Fruit fly (Drosophila melanogaster): Measurements from ENCODE around the gene capt.

The capt gene

DNA sequence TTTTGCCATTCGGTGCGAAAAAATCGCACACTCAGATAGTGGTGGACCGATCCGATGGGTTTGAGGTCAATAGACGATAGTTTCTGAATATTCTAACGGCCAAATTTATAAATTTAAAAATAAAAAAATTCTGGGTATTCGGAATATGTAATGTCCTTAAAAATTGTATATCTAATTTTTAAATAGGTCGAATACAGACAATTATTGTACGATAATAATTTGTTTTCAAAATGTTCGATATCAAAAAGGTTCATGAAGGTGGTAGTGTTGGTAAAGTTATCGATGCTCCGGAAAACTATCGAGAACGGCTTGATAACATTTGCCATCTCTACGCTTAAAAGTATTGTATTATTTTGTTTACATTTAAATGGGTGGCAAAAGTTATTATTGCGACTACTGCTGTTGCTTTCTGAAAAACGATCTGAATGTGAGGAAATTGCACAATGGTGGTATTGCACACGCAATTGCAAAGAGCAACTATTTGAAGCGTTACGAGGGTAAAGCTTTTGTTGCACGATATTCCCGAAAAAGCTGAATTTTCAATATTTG is 11.9 kb upstream of the capt start, which contains the start of the genes CG31922 and Plap (continued):
- no peak for TF ChIP-seq CG30431 (GFP tag; optimal IDR thresholded peaks at IDR 0.05)
- peak; percentile 82 for TF ChIP-seq CG12391 (tag; optimal IDR thresholded peaks at IDR 0.05)
- peak; percentile 14 for TF ChIP-seq CG17186 (GFP tag; optimal IDR thresholded peaks at IDR 0.05)
- TF ChIP-seq CG18599 (GFP tag; optimal IDR thresholded peaks at IDR 0.05), result peak; percentile 60
- TF ChIP-seq CG7556 (GFP tag; optimal IDR thresholded peaks at IDR 0.05), result peak; percentile 48
- TF ChIP-seq Hsf (GFP tag; optimal IDR thresholded peaks at IDR 0.05), result peak; percentile 74
- peak; percentile 71 for TF ChIP-seq CG15601 (tag; optimal IDR thresholded peaks at IDR 0.05)
- TF ChIP-seq CG11456 (GFP tag; IDR thresholded peaks at IDR 0.05), result 0 out of 3 replicates have a peak, but pooled peaks have one; percentile 57
- TF ChIP-seq Hmx (GFP tag; optimal IDR thresholded peaks at IDR 0.05), result peak; percentile 46
- TF ChIP-seq CG4424 (GFP tag; optimal IDR thresholded peaks at IDR 0.05), result peak; percentile 77
- no peak; the same call in 2 of the 3 replicates for TF ChIP-seq B-H1 (GFP tag; IDR thresholded peaks at IDR 0.05)
- TF ChIP-seq psq (GFP tag; optimal IDR thresholded peaks at IDR 0.05), result peak; percentile 16
- no peak for TF ChIP-seq ATbp (GFP tag; optimal IDR thresholded peaks at IDR 0.05)
- TF ChIP-seq Nf-YC (tag; optimal IDR thresholded peaks at IDR 0.05), result peak; percentile 72
- no peak for TF ChIP-seq CG15073 (GFP tag; optimal IDR thresholded peaks at IDR 0.05)
- TF ChIP-seq CG9932 (GFP tag; IDR thresholded peaks at IDR 0.05), result peak; percentile 89
- TF ChIP-seq chinmo (GFP tag; IDR thresholded peaks at IDR 0.05; ENCODE audit: partially characterized antibody), result peak; percentile 75; the same call in 2 of the 4 replicates
- TF ChIP-seq grau (tag; optimal IDR thresholded peaks at IDR 0.05), result peak; percentile 76
- peak; percentile 95 for TF ChIP-seq Ets65A (GFP tag)
- peak; percentile 29 for TF ChIP-seq Nf-YB (GFP tag; optimal IDR thresholded peaks at IDR 0.05)
- no peak for TF ChIP-seq CG12769 (tag; optimal IDR thresholded peaks at IDR 0.05)
- no peak for TF ChIP-seq fd64A (GFP tag; optimal IDR thresholded peaks at IDR 0.05)
- TF ChIP-seq Hmr (GFP tag; optimal IDR thresholded peaks at IDR 0.05), result no peak
- TF ChIP-seq kah (GFP tag; optimal IDR thresholded peaks at IDR 0.05), result no peak
- TF ChIP-seq salm (tag; optimal IDR thresholded peaks at IDR 0.05), result no peak
- TF ChIP-seq ken (GFP tag; IDR thresholded peaks at IDR 0.05), result no peak
- TF ChIP-seq CG5180 (GFP tag; optimal IDR thresholded peaks at IDR 0.05), result no peak
- peak; percentile 88 for TF ChIP-seq hb (GFP tag; IDR thresholded peaks at IDR 0.05; ENCODE audit: partially characterized antibody)
- peak; percentile 58 for TF ChIP-seq Side (GFP tag; optimal IDR thresholded peaks at IDR 0.05)
- TF ChIP-seq Gug (GFP tag; IDR thresholded peaks at IDR 0.05), result peak; percentile 64; the same call in 2 of the 4 replicates
- TF ChIP-seq vvl (GFP tag; IDR thresholded peaks at IDR 0.05), result peak; percentile 25; the same call in 1 of the 2 replicates
- TF ChIP-seq Mes4 (GFP tag; optimal IDR thresholded peaks at IDR 0.05), result no peak
- peak; percentile 82; the same call in 2 of the 3 replicates for TF ChIP-seq mld (GFP tag; IDR thresholded peaks at IDR 0.05; ENCODE audit: partially characterized antibody)
- TF ChIP-seq Ssrp (tag; optimal IDR thresholded peaks at IDR 0.05), result peak; percentile 59
- no peak for TF ChIP-seq CG1832 (GFP tag; optimal IDR thresholded peaks at IDR 0.05)
- no peak for TF ChIP-seq dmrt99B (tag; optimal IDR thresholded peaks at IDR 0.05)
- TF ChIP-seq fd3F (GFP tag; optimal IDR thresholded peaks at IDR 0.05), result peak; percentile 57
- TF ChIP-seq knrl (GFP tag; IDR thresholded peaks at IDR 0.05; ENCODE audit: partially characterized antibody), result peak; percentile 95
- no peak for TF ChIP-seq D (optimal IDR thresholded peaks at IDR 0.05)
- peak; percentile 28 for TF ChIP-seq D (GFP tag; optimal IDR thresholded peaks at IDR 0.05)
- no peak for TF ChIP-seq hkb (optimal IDR thresholded peaks at IDR 0.05)
- TF ChIP-seq hkb (GFP tag; IDR thresholded peaks at IDR 0.05), result peak; percentile 59; the same call in 1 of the 2 replicates
- TF ChIP-seq tll (GFP tag; optimal IDR thresholded peaks at IDR 0.05), result peak in 1 of 2 experiments; percentile 8
- TF ChIP-seq CG2120 (GFP tag; optimal IDR thresholded peaks at IDR 0.05), result peak; percentile 87
- peak; percentile 74 for TF ChIP-seq pum (GFP tag; optimal IDR thresholded peaks at IDR 0.05)
- no peak for TF ChIP-seq gcm2 (GFP tag; optimal IDR thresholded peaks at IDR 0.05)
- no peak for TF ChIP-seq Stat92E (GFP tag; optimal IDR thresholded peaks at IDR 0.05)
- TF ChIP-seq Oli (tag; optimal IDR thresholded peaks at IDR 0.05), result peak; percentile 51
- no peak for TF ChIP-seq CG1529 (GFP tag; optimal IDR thresholded peaks at IDR 0.05)
